Fruit fly (Drosophila melanogaster) whole organism, pupa: ENCODE data around the gene Mon1.

ENCODE experiments used
- CG34367 ChIP-seq: fragments of 200-800 bp; sonication (Bioruptor generic); optimal IDR thresholded peaks from 2 replicates; lab custom pipeline; 2018; ENCODE audit warnings: missing biosample characterization, mild to moderate bottlenecking, missing genetic modification characterization
- CG9948 ChIP-seq: fragments of 200-800 bp; sonication (Bioruptor generic); optimal IDR thresholded peaks from 2 replicates; lab custom pipeline; 2018; ENCODE audit warnings: missing biosample characterization, mild to moderate bottlenecking, missing genetic modification characterization, moderate library complexity
- EcR ChIP-seq: fragments of 200-800 bp; sonication (Bioruptor generic); optimal IDR thresholded peaks from 3 replicates; lab custom pipeline; 2019; ENCODE audit warnings: missing biosample characterization, missing genetic modification characterization, mild to moderate bottlenecking, moderate library complexity, missing genetic modification reagents
- Pif1A ChIP-seq: fragments of 200-800 bp; sonication (Bioruptor generic); optimal IDR thresholded peaks from 3 replicates; lab custom pipeline; 2016; ENCODE audit warnings: missing biosample characterization, missing genetic modification characterization

- TF ChIP-seq CG34367 (tag; lab: Kevin White, UChicago) (no peak), EcR (GFP tag; lab: Kevin White, UChicago) (peak; percentile 30), Pif1A (GFP tag; lab: Kevin White, UChicago) (no peak), CG9948 (tag; lab: Kevin White, UChicago) (no peak)
Measured at dm6 chr2L:4830490-4830889, 20.0 kb upstream of the Mon1 start, which contains the start of gene Fnta.
